Worm (Caenorhabditis elegans) whole organism, L3 larva: ENCODE results near the gene cdc-25.2.

ENCODE experiments used
- R02D3.7 ChIP-seq: fragments of 150-350 bp; optimal IDR thresholded peaks from 2 replicates; lab custom pipeline; 2014; ENCODE audit warnings: missing biosample characterization, missing genetic modification characterization
- ZK546.5 ChIP-seq: sonication (generic microtip); optimal IDR thresholded peaks from 2 replicates; lab custom pipeline; 2017; ENCODE audit warnings: missing biosample characterization, missing genetic modification characterization
- aly-2 ChIP-seq: fragments of 150-350 bp; optimal IDR thresholded peaks from 2 replicates; lab custom pipeline; 2014; ENCODE audit warnings: missing biosample characterization, missing genetic modification characterization
- ama-1 ChIP-seq: fragments of 150-350 bp; optimal IDR thresholded peaks from 2 replicates; lab custom pipeline; 2018
- ceh-16 ChIP-seq: sonication (generic microtip); optimal IDR thresholded peaks from 2 replicates; lab custom pipeline; 2017; ENCODE audit warnings: missing biosample characterization, missing genetic modification characterization
- ceh-28 ChIP-seq: fragments of 150-350 bp; optimal IDR thresholded peaks from 2 replicates; lab custom pipeline; 2014; ENCODE audit warnings: missing biosample characterization, missing genetic modification reagents, missing genetic modification characterization
- ceh-9 ChIP-seq: sonication (generic microtip); optimal IDR thresholded peaks from 2 replicates; lab custom pipeline; 2018; ENCODE audit warnings: missing biosample characterization, missing genetic modification characterization
- egl-27 ChIP-seq: sonication (generic microtip); optimal IDR thresholded peaks from 4 replicates; lab custom pipeline; 2017; ENCODE audit warnings: missing biosample characterization, missing genetic modification reagents, missing genetic modification characterization
- elt-1 ChIP-seq: fragments of 150-350 bp; optimal IDR thresholded peaks from 2 replicates; lab custom pipeline; 2014; ENCODE audit warnings: missing biosample characterization, missing genetic modification characterization
- elt-3 ChIP-seq, 3 experiments: fragments of 150-350 bp in 1 of 3; sonication (generic microtip) in 2 of 3; optimal IDR thresholded peaks; 2 replicates in 2 of 3; 4 replicates in 1 of 3; lab custom pipeline; 2014 to 2017; ENCODE audit warnings: missing biosample characterization in 3 of 3, missing genetic modification characterization in 3 of 3
- eor-1 ChIP-seq, 2 experiments: fragments of 150-350 bp; optimal IDR thresholded peaks; 2 replicates each; lab custom pipeline; 2014 to 2018; ENCODE audit warnings: missing biosample characterization in 2 of 2, missing genetic modification characterization in 2 of 2
- fkh-10 ChIP-seq: sonication (generic microtip); optimal IDR thresholded peaks from 2 replicates; lab custom pipeline; 2017; ENCODE audit warnings: missing biosample characterization, missing genetic modification reagents, missing genetic modification characterization
- fkh-2 ChIP-seq: fragments of 150-350 bp; optimal IDR thresholded peaks from 2 replicates; lab custom pipeline; 2014; ENCODE audit warnings: missing biosample characterization, missing genetic modification reagents, missing genetic modification characterization
- fos-1 ChIP-seq: fragments of 150-350 bp; optimal IDR thresholded peaks from 2 replicates; lab custom pipeline; 2014; ENCODE audit warnings: missing biosample characterization, missing genetic modification characterization
- hmg-11 ChIP-seq: sonication (generic microtip); optimal IDR thresholded peaks from 2 replicates; lab custom pipeline; 2016; ENCODE audit warnings: missing genetic modification characterization, missing compliant biosample characterization
- jun-1 ChIP-seq: fragments of 150-350 bp; optimal IDR thresholded peaks from 2 replicates; lab custom pipeline; 2014; ENCODE audit warnings: missing biosample characterization, missing genetic modification reagents, missing genetic modification characterization
- lin-15B ChIP-seq: fragments of 150-350 bp; optimal IDR thresholded peaks from 2 replicates; lab custom pipeline; 2014; ENCODE audit warnings: missing biosample characterization, missing genetic modification characterization
- lin-39 ChIP-seq: fragments of 150-350 bp; optimal IDR thresholded peaks from 2 replicates; lab custom pipeline; 2018; ENCODE audit warnings: missing biosample characterization, missing genetic modification reagents, missing genetic modification characterization
- lsy-12 ChIP-seq: sonication (generic microtip); optimal IDR thresholded peaks from 2 replicates; lab custom pipeline; 2016; ENCODE audit warnings: mild to moderate bottlenecking, missing genetic modification characterization, missing compliant biosample characterization
- mdl-1 ChIP-seq: fragments of 150-350 bp; optimal IDR thresholded peaks from 2 replicates; lab custom pipeline; 2014; ENCODE audit warnings: missing biosample characterization, missing genetic modification characterization
- mml-1 ChIP-seq: fragments of 150-350 bp; sonication (generic microtip); optimal IDR thresholded peaks from 3 replicates; lab custom pipeline; 2014; ENCODE audit warnings: missing biosample characterization, missing genetic modification characterization
- nfya-1 ChIP-seq: sonication (generic microtip); optimal IDR thresholded peaks from 2 replicates; lab custom pipeline; 2017; ENCODE audit warnings: missing genetic modification characterization, mild to moderate bottlenecking, missing compliant biosample characterization, antibody characterized with exemption, moderate library complexity; ENCODE audit not compliant: insufficient read depth
- nhr-12 ChIP-seq: fragments of 150-350 bp; optimal IDR thresholded peaks from 2 replicates; lab custom pipeline; 2014; ENCODE audit warnings: missing biosample characterization, missing genetic modification characterization
- nhr-237 ChIP-seq: fragments of 150-350 bp; optimal IDR thresholded peaks from 2 replicates; lab custom pipeline; 2014; ENCODE audit warnings: missing biosample characterization, missing genetic modification characterization
- nhr-28 ChIP-seq: fragments of 150-350 bp; optimal IDR thresholded peaks from 2 replicates; lab custom pipeline; 2014; ENCODE audit warnings: missing biosample characterization, missing genetic modification characterization
- nhr-43 ChIP-seq: sonication (generic microtip); optimal IDR thresholded peaks from 2 replicates; lab custom pipeline; 2016; ENCODE audit warnings: mild to moderate bottlenecking, missing genetic modification characterization, missing compliant biosample characterization; ENCODE audit not compliant: poor library complexity, severe bottlenecking
- nhr-67 ChIP-seq: fragments of 150-350 bp; optimal IDR thresholded peaks from 2 replicates; lab custom pipeline; 2014; ENCODE audit warnings: missing biosample characterization, missing genetic modification characterization
- nhr-76 ChIP-seq: fragments of 150-350 bp; sonication (generic microtip); optimal IDR thresholded peaks from 5 replicates; lab custom pipeline; 2014; ENCODE audit warnings: missing biosample characterization, missing genetic modification characterization
- nhr-77 ChIP-seq: fragments of 150-350 bp; optimal IDR thresholded peaks from 2 replicates; lab custom pipeline; 2014; ENCODE audit warnings: missing biosample characterization, missing genetic modification characterization
- pha-4 ChIP-seq: fragments of 150-350 bp; optimal IDR thresholded peaks from 2 replicates; lab custom pipeline; 2014; ENCODE audit warnings: missing biosample characterization, missing genetic modification reagents, missing genetic modification characterization
- pqm-1 ChIP-seq: fragments of 150-350 bp; optimal IDR thresholded peaks from 2 replicates; lab custom pipeline; 2017; ENCODE audit warnings: missing biosample characterization, missing genetic modification characterization, inconsistent platforms
- sea-2 ChIP-seq: fragments of 150-350 bp; sonication (generic microtip); optimal IDR thresholded peaks from 4 replicates; lab custom pipeline; 2014; ENCODE audit warnings: missing biosample characterization, missing genetic modification reagents, missing genetic modification characterization
- skn-1 ChIP-seq: fragments of 150-350 bp; optimal IDR thresholded peaks from 2 replicates; lab custom pipeline; 2014; ENCODE audit warnings: missing biosample characterization, missing genetic modification characterization
- zag-1 ChIP-seq: fragments of 150-350 bp; optimal IDR thresholded peaks from 2 replicates; lab custom pipeline; 2014; ENCODE audit warnings: missing biosample characterization, missing genetic modification characterization
- ztf-11 ChIP-seq: fragments of 150-350 bp; optimal IDR thresholded peaks from 2 replicates; lab custom pipeline; 2014; ENCODE audit warnings: missing biosample characterization, missing genetic modification characterization

cdc-25.2 gene

ce11 chrV:1629329-1629728 lies 62.5 kb downstream of the cdc-25.2 start, which contains the start of gene nhr-238:
Gene nhr-238, minus strand, starts transcription at chrV:1629432.
- TF ChIP-seq nhr-43 (tag; lab: Kevin White, UChicago) (no peak), fkh-10 (no peak), jun-1 (tag; lab: Kevin White, UChicago) (no peak), aly-2 (no peak), ZK546.5 (tag; lab: Kevin White, UChicago) (peak; percentile 47), ceh-16 (no peak), lin-15B (no peak), pha-4 (peak; percentile 11), zag-1 (tag; lab: Kevin White, UChicago) (no peak), nhr-76 (tag; lab: Kevin White, UChicago) (no peak), pqm-1 (tag; lab: Kevin White, UChicago) (no peak), elt-3 (tag; optimal IDR thresholded peaks at IDR 0.05; lab: Kevin White, UChicago) (no peak), nhr-77 (tag; lab: Kevin White, UChicago) (peak; percentile 66), eor-1 (tag; optimal IDR thresholded peaks at IDR 0.05; lab: Kevin White, UChicago) (no peak), sea-2 (no peak), fos-1 (tag; lab: Kevin White, UChicago) (no peak), ceh-28 (no peak), nhr-67 (tag; lab: Kevin White, UChicago) (no peak), hmg-11 (tag; lab: Kevin White, UChicago) (no peak), nhr-28 (tag; lab: Kevin White, UChicago) (peak; percentile 50), mdl-1 (tag; lab: Kevin White, UChicago) (no peak)

- TF ChIP-seq mml-1 (tag; lab: Kevin White, UChicago) = no peak
- no peak for TF ChIP-seq lin-39 (tag; lab: Kevin White, UChicago)
- no peak for TF ChIP-seq aly-2
- TF ChIP-seq zag-1 (tag; lab: Kevin White, UChicago) = no peak
- TF ChIP-seq nhr-12 = no peak
- TF ChIP-seq nhr-77 (tag; lab: Kevin White, UChicago) = no peak
- no peak for TF ChIP-seq nfya-1 (tag; lab: Kevin White, UChicago)
- TF ChIP-seq pqm-1 (tag; lab: Kevin White, UChicago) = no peak
- TF ChIP-seq elt-1 (tag; lab: Kevin White, UChicago) = no peak
- no peak for TF ChIP-seq pha-4
- TF ChIP-seq lsy-12 (tag; lab: Kevin White, UChicago) = no peak
- no peak for TF ChIP-seq ZK546.5 (tag; lab: Kevin White, UChicago)
- TF ChIP-seq elt-3 (tag; optimal IDR thresholded peaks at IDR 0.05; lab: Kevin White, UChicago) = no peak
Measured at ce11 chrV:1631148-1631547, 64.3 kb downstream of the cdc-25.2 start, which contains the start of gene Y46H3D.8. Gene Y46H3D.8, minus strand, starts transcription at chrV:1631248.

ce11 chrV:1631717-1632116 lies 64.8 kb downstream of the cdc-25.2 start, which contains the start of gene irld-17:
Gene irld-17, plus strand, starts transcription at chrV:1632017.
- no peak for TF ChIP-seq R02D3.7
- TF ChIP-seq ztf-11 (tag; lab: Kevin White, UChicago) = no peak
- no peak for TF ChIP-seq nhr-28 (tag; lab: Kevin White, UChicago)
- TF ChIP-seq lin-39 (tag; lab: Kevin White, UChicago) = no peak
- TF ChIP-seq ama-1 (lab: Kevin White, UChicago) = no peak
- no peak for TF ChIP-seq elt-1 (tag; lab: Kevin White, UChicago)
- no peak for TF ChIP-seq skn-1 (tag; lab: Kevin White, UChicago)
- TF ChIP-seq pha-4 = no peak
- TF ChIP-seq nhr-237 (tag; lab: Kevin White, UChicago) = no peak
- no peak for TF ChIP-seq hmg-11 (tag; lab: Kevin White, UChicago)
- no peak for TF ChIP-seq egl-27 (tag; lab: Kevin White, UChicago)
- no peak for TF ChIP-seq ceh-9 (tag; lab: Kevin White, UChicago)
- TF ChIP-seq fkh-2 (tag; lab: Kevin White, UChicago) = no peak
- TF ChIP-seq nhr-12 = no peak
